Worm (Caenorhabditis elegans) whole organism, early embryonic: ENCODE data around the gene lgc-44.

ENCODE experiments used
- B0310.2 ChIP-seq: sonication (generic microtip); optimal IDR thresholded peaks from 2 replicates; lab custom pipeline; 2016; ENCODE audit warnings: mild to moderate bottlenecking, missing genetic modification characterization, missing compliant biosample characterization
- F13C5.2 ChIP-seq: sonication (generic microtip); optimal IDR thresholded peaks from 2 replicates; lab custom pipeline; 2017; ENCODE audit warnings: mild to moderate bottlenecking, missing genetic modification characterization, inconsistent platforms, missing compliant biosample characterization
- aly-1 ChIP-seq: sonication (generic microtip); optimal IDR thresholded peaks from 2 replicates; lab custom pipeline; 2016; ENCODE audit warnings: missing genetic modification characterization, missing compliant biosample characterization
- ama-1 ChIP-seq: fragments of 150-350 bp; optimal IDR thresholded peaks from 2 replicates; lab custom pipeline; 2014
- ceh-13 ChIP-seq: fragments of 200-800 bp; sonication (Bioruptor generic); optimal IDR thresholded peaks from 2 replicates; lab custom pipeline; 2018; ENCODE audit warnings: mild to moderate bottlenecking, missing genetic modification characterization, missing compliant biosample characterization
- ceh-36 ChIP-seq: sonication (generic microtip); optimal IDR thresholded peaks from 2 replicates; lab custom pipeline; 2016; ENCODE audit warnings: missing genetic modification characterization, inconsistent platforms, missing compliant biosample characterization
- ets-7 ChIP-seq: sonication (generic microtip); optimal IDR thresholded peaks from 2 replicates; lab custom pipeline; 2016; ENCODE audit warnings: missing genotype, missing genetic modification characterization, missing compliant biosample characterization
- flt-1 ChIP-seq: fragments of 200-800 bp; sonication (Bioruptor generic); IDR thresholded peaks from 2 replicates; pipeline ENCODE4 v1.3.6; 2022; ENCODE audit warnings: missing genetic modification characterization, missing compliant biosample characterization
- hmbx-1 ChIP-seq: sonication (generic microtip); optimal IDR thresholded peaks from 2 replicates; lab custom pipeline; 2016; ENCODE audit warnings: mild to moderate bottlenecking, missing genetic modification characterization, missing compliant biosample characterization
- hmg-4 ChIP-seq: fragments of 200-800 bp; sonication (Bioruptor generic); optimal IDR thresholded peaks from 2 replicates; lab custom pipeline; 2018; ENCODE audit warnings: mild to moderate bottlenecking, missing genetic modification characterization, missing compliant biosample characterization
- hnd-1 ChIP-seq: sonication (generic microtip); optimal IDR thresholded peaks from 2 replicates; lab custom pipeline; 2016; ENCODE audit warnings: missing genetic modification characterization, missing compliant biosample characterization
- pes-1 ChIP-seq: fragments of 200-800 bp; sonication (Bioruptor generic); IDR thresholded peaks from 2 replicates; pipeline ENCODE4 v1.3.6; 2022; ENCODE audit warnings: missing genetic modification reagents, missing genetic modification characterization, missing compliant biosample characterization
- scrt-1 ChIP-seq: fragments of 200-800 bp; sonication (Bioruptor generic); IDR thresholded peaks from 2 replicates; pipeline ENCODE4 v1.3.6; 2022; ENCODE audit warnings: missing genetic modification characterization, missing compliant biosample characterization
- sea-1 ChIP-seq: fragments of 200-800 bp; sonication (Bioruptor generic); conservative IDR thresholded peaks from 2 replicates; pipeline ENCODE4 v1.3.6; 2022; ENCODE audit warnings: missing genetic modification characterization, missing compliant biosample characterization
- tbx-11 ChIP-seq: fragments of 200-800 bp; sonication (Bioruptor generic); IDR thresholded peaks from 2 replicates; pipeline ENCODE4 v1.3.6; 2022; ENCODE audit warnings: missing genetic modification characterization, missing compliant biosample characterization
- tbx-37 ChIP-seq: fragments of 200-800 bp; sonication (Bioruptor generic); conservative IDR thresholded peaks from 2 replicates; pipeline ENCODE4 v1.3.6; 2022; ENCODE audit warnings: missing genetic modification reagents, missing genetic modification characterization, missing compliant biosample characterization
- tra-4 ChIP-seq: sonication (generic microtip); optimal IDR thresholded peaks from 2 replicates; lab custom pipeline; 2017; ENCODE audit warnings: missing genetic modification characterization, missing compliant biosample characterization

lgc-44 gene

ce11 chrV:11631128-11631527, 41.3 kb downstream of the lgc-44 start:
- TF ChIP-seq F13C5.2 (no peak), hmg-4 (GFP tag; lab: Kevin White, UChicago) (no peak), tbx-11 (no peak), flt-1 (GFP tag; lab: Robert Waterston, UW) (no peak), ceh-13 (GFP tag; lab: Kevin White, UChicago) (no peak), ceh-36 (tag; lab: Kevin White, UChicago) (no peak), hnd-1 (tag; lab: Kevin White, UChicago) (no peak), ama-1 (lab: Kevin White, UChicago) (no peak), hmbx-1 (no peak), aly-1 (tag; lab: Kevin White, UChicago) (no peak), sea-1 (GFP tag; lab: Robert Waterston, UW) (no peak), ets-7 (tag; lab: Kevin White, UChicago) (no peak), pes-1 (no peak), B0310.2 (tag; lab: Kevin White, UChicago) (no peak), scrt-1 (no peak), tbx-37 (GFP tag; lab: Robert Waterston, UW) (no peak), tra-4 (no peak)

- TF ChIP-seq B0310.2 (tag; lab: Kevin White, UChicago) (no peak), tbx-11 (no peak), ets-7 (tag; lab: Kevin White, UChicago) (no peak), ceh-13 (GFP tag; lab: Kevin White, UChicago) (no peak), hmbx-1 (no peak), ama-1 (lab: Kevin White, UChicago) (no peak), scrt-1 (no peak), tra-4 (no peak), F13C5.2 (no peak), ceh-36 (tag; lab: Kevin White, UChicago) (no peak), sea-1 (GFP tag; lab: Robert Waterston, UW) (no peak), pes-1 (no peak), aly-1 (tag; lab: Kevin White, UChicago) (no peak), tbx-37 (GFP tag; lab: Robert Waterston, UW) (no peak)
These were observed 43.0 kb downstream of the lgc-44 start, which contains the start of gene F35B12.10 for ce11 chrV:11629222-11630026. Gene F35B12.10, minus strand, starts transcription at chrV:11629272.

- TF ChIP-seq flt-1 (GFP tag; lab: Robert Waterston, UW): no peak
- no peak for TF ChIP-seq F13C5.2
- no peak for TF ChIP-seq tra-4
- no peak for TF ChIP-seq hmg-4 (GFP tag; lab: Kevin White, UChicago)
- no peak for TF ChIP-seq hnd-1 (tag; lab: Kevin White, UChicago)
- no peak for TF ChIP-seq B0310.2 (tag; lab: Kevin White, UChicago)
- TF ChIP-seq scrt-1: no peak
- no peak for TF ChIP-seq tbx-37 (GFP tag; lab: Robert Waterston, UW)
- TF ChIP-seq ceh-36 (tag; lab: Kevin White, UChicago): no peak
- no peak for TF ChIP-seq hmbx-1
- no peak for TF ChIP-seq aly-1 (tag; lab: Kevin White, UChicago)
- no peak for TF ChIP-seq ceh-13 (GFP tag; lab: Kevin White, UChicago)
- TF ChIP-seq tbx-11: no peak
- TF ChIP-seq pes-1: no peak
- TF ChIP-seq sea-1 (GFP tag; lab: Robert Waterston, UW): no peak
- no peak for TF ChIP-seq ama-1 (lab: Kevin White, UChicago)
These were observed 44.6 kb downstream of the lgc-44 start for ce11 chrV:11627837-11628236.

ce11 chrV:11624954-11625353, 47.4 kb downstream of the lgc-44 start:
- TF ChIP-seq tbx-37 (GFP tag; lab: Robert Waterston, UW) (no peak), hmbx-1 (no peak), hmg-4 (GFP tag; lab: Kevin White, UChicago) (no peak), ama-1 (lab: Kevin White, UChicago) (no peak), sea-1 (GFP tag; lab: Robert Waterston, UW) (no peak), ceh-13 (GFP tag; lab: Kevin White, UChicago) (no peak), ets-7 (tag; lab: Kevin White, UChicago) (no peak), tra-4 (no peak), flt-1 (GFP tag; lab: Robert Waterston, UW) (no peak), pes-1 (no peak), scrt-1 (no peak), aly-1 (tag; lab: Kevin White, UChicago) (no peak), ceh-36 (tag; lab: Kevin White, UChicago) (no peak), hnd-1 (tag; lab: Kevin White, UChicago) (no peak)

- TF ChIP-seq pes-1 (no peak), tbx-37 (GFP tag; lab: Robert Waterston, UW) (no peak)
These were observed 51.1 kb downstream of the lgc-44 start for ce11 chrV:11621276-11621675.

ce11 chrV:11620081-11620480, 52.3 kb downstream of the lgc-44 start:
- TF ChIP-seq F13C5.2 (no peak), ama-1 (lab: Kevin White, UChicago) (no peak), tbx-37 (GFP tag; lab: Robert Waterston, UW) (no peak), hmg-4 (GFP tag; lab: Kevin White, UChicago) (no peak), scrt-1 (no peak), ceh-13 (GFP tag; lab: Kevin White, UChicago) (no peak), aly-1 (tag; lab: Kevin White, UChicago) (no peak), pes-1 (no peak), ceh-36 (tag; lab: Kevin White, UChicago) (no peak), sea-1 (GFP tag; lab: Robert Waterston, UW) (no peak), hnd-1 (tag; lab: Kevin White, UChicago) (no peak), B0310.2 (tag; lab: Kevin White, UChicago) (no peak), ets-7 (tag; lab: Kevin White, UChicago) (no peak), hmbx-1 (no peak), flt-1 (GFP tag; lab: Robert Waterston, UW) (no peak), tbx-11 (no peak), tra-4 (no peak)
